Worm (Caenorhabditis elegans): ENCODE results near the gene fbxa-7.
A peak's percentile ranks its signal among the peaks of the same experiment; 100 is the strongest.

Gene fbxa-7

ce11 chrIII:2280569-2280968, 29.3 kb upstream of the fbxa-7 start, which contains the start of gene Y54F10BM.22:
Gene Y54F10BM.22, plus strand, starts transcription at chrIII:2280899.
- TF ChIP-seq zip-8 (tag; optimal IDR thresholded peaks at IDR 0.05), result peak; percentile 8
- no peak for TF ChIP-seq sem-2 (GFP tag; optimal IDR thresholded peaks at IDR 0.05)

- TF ChIP-seq ces-1 (GFP tag; optimal IDR thresholded peaks at IDR 0.05), result no peak
These were observed 28.2 kb upstream of the fbxa-7 start, which contains the start of gene Y54F10BM.23 for ce11 chrIII:2279457-2279856. Gene Y54F10BM.23, minus strand, starts transcription at chrIII:2279557.

DNA sequence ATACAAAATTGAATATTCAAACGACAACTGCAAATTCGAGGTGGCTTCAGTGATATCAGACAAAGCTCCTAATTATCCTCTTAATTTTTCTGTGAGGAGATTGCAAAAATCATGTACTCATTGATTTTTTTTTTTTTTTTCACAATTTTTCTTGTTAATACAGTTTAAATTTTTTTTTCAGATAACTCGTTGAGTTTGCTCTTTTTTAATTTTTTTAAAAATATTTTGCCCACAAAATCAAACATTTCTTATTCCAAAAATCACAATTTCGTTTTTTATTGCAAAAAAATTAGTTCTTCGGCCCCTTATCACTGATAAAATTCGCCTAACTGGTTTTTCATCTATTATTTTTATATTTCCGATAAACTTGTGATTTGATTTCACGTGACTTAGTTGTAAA, 25.6 kb upstream of the fbxa-7 start, which contains the start of gene Y54F10BM.21:
Gene Y54F10BM.21 (plus strand): TSS at position 301 of the 400 bp plus-strand sequence.
- TF ChIP-seq lin-13 (tag; optimal IDR thresholded peaks at IDR 0.05), result no peak
- TF ChIP-seq lsy-2 (tag; optimal IDR thresholded peaks at IDR 0.05), result no peak
- TF ChIP-seq ceh-43 (GFP tag; optimal IDR thresholded peaks at IDR 0.05), result no peak
- TF ChIP-seq mep-1 (tag; optimal IDR thresholded peaks at IDR 0.05), result no peak
- no peak for TF ChIP-seq lin-32 (GFP tag; optimal IDR thresholded peaks at IDR 0.05)
- no peak for TF ChIP-seq cnd-1 (tag; optimal IDR thresholded peaks at IDR 0.05)
- no peak for TF ChIP-seq tbx-8 (GFP tag; optimal IDR thresholded peaks at IDR 0.05)
- no peak for TF ChIP-seq M03D4.4 (tag; optimal IDR thresholded peaks at IDR 0.05)
- TF ChIP-seq ceh-39 (tag; optimal IDR thresholded peaks at IDR 0.05), result no peak
- no peak for TF ChIP-seq unc-120 (tag; optimal IDR thresholded peaks at IDR 0.05; ENCODE audit: poor library complexity, severe bottlenecking)
- no peak for TF ChIP-seq elt-1 (tag; optimal IDR thresholded peaks at IDR 0.05; ENCODE audit: borderline replicate concordance, insufficient read depth)
- TF ChIP-seq mls-2 (tag; optimal IDR thresholded peaks at IDR 0.05), result no peak
- no peak for TF ChIP-seq ces-1 (GFP tag; optimal IDR thresholded peaks at IDR 0.05)
- TF ChIP-seq ceh-83 (GFP tag; optimal IDR thresholded peaks at IDR 0.05), result no peak
- no peak for TF ChIP-seq unc-39 (tag; optimal IDR thresholded peaks at IDR 0.05)
- no peak for TF ChIP-seq snpc-4 (tag; optimal IDR thresholded peaks at IDR 0.05)
- TF ChIP-seq nhr-76 (tag; optimal IDR thresholded peaks at IDR 0.05), result no peak

DNA sequence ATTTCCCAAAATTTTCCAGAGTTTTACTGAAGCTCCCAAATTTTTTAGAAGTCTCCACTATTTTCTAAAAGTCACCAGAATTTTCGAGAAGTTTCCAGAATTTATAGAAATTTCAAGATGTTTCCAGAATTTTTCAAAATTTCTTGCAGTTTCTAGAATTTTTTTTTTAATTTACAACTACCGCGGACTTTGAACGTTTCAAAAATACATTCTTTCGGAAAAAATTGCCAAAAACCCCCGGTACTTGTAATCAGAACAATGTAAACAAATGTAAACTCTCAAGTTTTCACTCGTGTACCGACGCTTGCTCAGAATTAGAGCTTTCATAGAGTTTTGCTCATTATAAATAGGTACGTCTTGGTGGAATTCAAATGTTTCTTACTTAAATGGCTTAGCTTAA, 21.5 kb upstream of the fbxa-7 start, which contains the start of gene fbxa-39:
Gene fbxa-39 (plus strand): TSS at position 301 of the 400 bp plus-strand sequence.
- TF ChIP-seq mep-1 (tag; optimal IDR thresholded peaks at IDR 0.05), result no peak
- no peak for TF ChIP-seq nhr-28 (tag; optimal IDR thresholded peaks at IDR 0.05)
- no peak for TF ChIP-seq tbx-8 (GFP tag; optimal IDR thresholded peaks at IDR 0.05)
- TF ChIP-seq ham-2 (GFP tag; optimal IDR thresholded peaks at IDR 0.05), result no peak
- no peak for TF ChIP-seq pha-4 (tag; optimal IDR thresholded peaks at IDR 0.05)

- TF ChIP-seq ztf-11 (tag; optimal IDR thresholded peaks at IDR 0.05), result no peak
- TF ChIP-seq ceh-39 (tag; optimal IDR thresholded peaks at IDR 0.05), result no peak
- TF ChIP-seq bed-3 (GFP tag; optimal IDR thresholded peaks at IDR 0.05), result no peak
- TF ChIP-seq pha-4 (tag; optimal IDR thresholded peaks at IDR 0.05), result no peak
- no peak for TF ChIP-seq ham-2 (GFP tag; optimal IDR thresholded peaks at IDR 0.05)
- TF ChIP-seq unc-120 (tag; optimal IDR thresholded peaks at IDR 0.05; ENCODE audit: poor library complexity, severe bottlenecking), result no peak
- no peak for TF ChIP-seq nhr-12 (tag; optimal IDR thresholded peaks at IDR 0.05)
- TF ChIP-seq tbx-8 (GFP tag; optimal IDR thresholded peaks at IDR 0.05), result no peak
- TF ChIP-seq lin-32 (GFP tag; optimal IDR thresholded peaks at IDR 0.05), result no peak
- no peak for TF ChIP-seq mls-2 (tag; optimal IDR thresholded peaks at IDR 0.05)
- TF ChIP-seq drap-1 (GFP tag; optimal IDR thresholded peaks at IDR 0.05), result no peak
- TF ChIP-seq sem-2 (GFP tag; optimal IDR thresholded peaks at IDR 0.05), result no peak
- TF ChIP-seq M03D4.4 (tag; optimal IDR thresholded peaks at IDR 0.05), result no peak
- TF ChIP-seq snpc-4 (tag; optimal IDR thresholded peaks at IDR 0.05), result no peak
- no peak for TF ChIP-seq nhr-76 (tag; optimal IDR thresholded peaks at IDR 0.05)
- no peak for TF ChIP-seq elt-1 (tag; optimal IDR thresholded peaks at IDR 0.05; ENCODE audit: borderline replicate concordance, insufficient read depth)
- TF ChIP-seq ces-1 (GFP tag; optimal IDR thresholded peaks at IDR 0.05), result no peak
- no peak for TF ChIP-seq nhr-2 (tag; optimal IDR thresholded peaks at IDR 0.05)
- TF ChIP-seq lin-13 (tag; optimal IDR thresholded peaks at IDR 0.05), result no peak
- TF ChIP-seq flh-1 (GFP tag; optimal IDR thresholded peaks at IDR 0.05), result no peak
These were observed 20.8 kb upstream of the fbxa-7 start, which contains the start of gene fbxa-48 for ce11 chrIII:2272075-2272474. Gene fbxa-48, minus strand, starts transcription at chrIII:2272175.

DNA sequence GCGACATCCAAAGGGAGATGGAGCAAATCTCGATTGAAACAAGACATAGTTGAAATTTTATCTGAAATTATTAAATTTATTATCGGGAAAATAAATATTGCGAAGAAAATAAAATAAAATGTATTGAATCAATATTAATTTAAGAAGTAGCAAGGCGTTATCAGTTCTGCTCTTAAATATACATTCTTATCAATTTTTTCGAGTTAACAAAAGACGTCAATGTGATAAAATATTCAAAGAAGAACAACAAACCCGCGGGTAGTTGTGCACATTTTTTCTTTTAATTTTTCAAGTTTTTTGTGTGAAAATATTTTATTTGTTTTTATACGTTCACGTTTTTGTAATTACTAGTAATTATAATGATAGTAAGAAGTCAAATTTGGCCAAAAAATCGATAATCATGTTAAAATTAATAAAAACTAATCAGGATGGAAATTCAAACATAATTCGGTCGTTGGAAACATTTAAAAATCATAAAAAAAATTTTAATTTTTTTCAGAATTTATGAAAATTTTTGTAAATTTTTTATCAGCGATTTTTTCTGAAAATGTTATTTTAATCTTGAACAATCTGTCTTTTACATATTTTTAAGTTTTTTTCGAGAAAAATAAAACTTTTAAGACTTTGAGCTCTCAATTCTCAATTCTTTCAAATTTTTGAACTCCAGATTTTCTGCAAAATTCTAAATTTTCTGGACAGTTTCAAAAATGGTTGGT, 14.9 kb upstream of the fbxa-7 start, which contains the start of gene fbxa-9:
Gene fbxa-9 (plus strand): TSS at position 666 of the 716 bp plus-strand sequence.
- TF ChIP-seq unc-120 (tag; optimal IDR thresholded peaks at IDR 0.05; ENCODE audit: poor library complexity, severe bottlenecking) (no peak), drap-1 (GFP tag; optimal IDR thresholded peaks at IDR 0.05) (no peak), elt-3 (tag; optimal IDR thresholded peaks at IDR 0.05) (no peak), lin-32 (GFP tag; optimal IDR thresholded peaks at IDR 0.05) (no peak), cnd-1 (tag; optimal IDR thresholded peaks at IDR 0.05) (no peak), tbx-8 (GFP tag; optimal IDR thresholded peaks at IDR 0.05) (no peak), ceh-83 (GFP tag; optimal IDR thresholded peaks at IDR 0.05) (no peak), ceh-39 (tag; optimal IDR thresholded peaks at IDR 0.05) (no peak), nhr-12 (tag; optimal IDR thresholded peaks at IDR 0.05) (no peak), nhr-76 (tag; optimal IDR thresholded peaks at IDR 0.05) (no peak), hlh-1 (tag; optimal IDR thresholded peaks at IDR 0.05) (no peak), ceh-43 (GFP tag; optimal IDR thresholded peaks at IDR 0.05) (no peak), pha-4 (tag; optimal IDR thresholded peaks at IDR 0.05) (no peak), mab-5 (tag; optimal IDR thresholded peaks at IDR 0.05) (no peak), unc-62 (GFP tag; optimal IDR thresholded peaks at IDR 0.05) (no peak)
